Fruit fly (Drosophila melanogaster): ENCODE measurements around the gene Klp98A.

Gene Klp98A

DNA sequence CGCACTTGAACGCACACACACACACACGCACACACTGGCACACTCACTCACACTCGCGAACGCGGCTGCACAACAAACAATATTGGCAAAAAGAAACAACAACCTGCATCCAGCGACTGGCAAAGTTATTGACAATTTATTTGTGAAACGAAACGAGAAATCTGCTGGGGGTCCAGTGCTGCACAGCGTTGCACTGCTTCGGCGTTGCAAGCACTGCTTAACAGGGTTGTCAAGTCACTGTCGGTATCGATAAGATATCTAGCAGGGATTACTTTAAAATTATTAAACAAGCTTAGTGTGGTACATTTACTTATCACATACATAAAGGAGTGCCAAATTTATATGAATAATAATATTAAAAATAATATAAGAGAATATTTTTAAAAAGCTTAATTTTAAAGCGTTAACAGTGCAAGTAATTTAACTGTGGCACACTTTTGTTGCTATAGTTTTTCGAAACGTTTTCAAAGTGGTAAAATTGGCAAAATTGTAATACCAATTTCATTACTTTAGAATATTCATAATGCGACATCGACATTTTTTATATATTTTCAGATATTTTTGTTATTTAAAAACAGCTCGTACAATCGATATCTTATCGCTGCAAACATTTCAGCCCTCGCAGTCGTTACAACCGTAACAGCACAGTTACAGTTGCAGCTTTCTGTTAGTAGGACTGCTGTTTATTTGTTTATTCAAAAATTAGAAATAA is 48.4 kb upstream of the Klp98A start, which contains the start of the genes dsd and Tusp (continued):
- TF ChIP-seq CoRest (tag; optimal IDR thresholded peaks at IDR 0.05) = peak; percentile 75
- TF ChIP-seq CG3407 (GFP tag; optimal IDR thresholded peaks at IDR 0.05) = peak; percentile 51
- TF ChIP-seq nerfin-1 (tag; optimal IDR thresholded peaks at IDR 0.05) = no peak
- TF ChIP-seq CG6765 (GFP tag; optimal IDR thresholded peaks at IDR 0.05) = peak; percentile 3
- peak; percentile 88 for TF ChIP-seq MBD-R2 (GFP tag; IDR thresholded peaks at IDR 0.05)
- peak; percentile 28; the same call in 1 of the 3 replicates for TF ChIP-seq CG11695 (GFP tag; IDR thresholded peaks at IDR 0.05)
- TF ChIP-seq CG1024 (GFP tag; IDR thresholded peaks at IDR 0.05) = peak; percentile 72; the same call in 1 of the 2 replicates
- peak; percentile 56; the same call in 1 of the 2 replicates for TF ChIP-seq stc (GFP tag; IDR thresholded peaks at IDR 0.05)
- peak; percentile 68 for TF ChIP-seq CG6272 (GFP tag; IDR thresholded peaks at IDR 0.05)
- peak; percentile 57 for TF ChIP-seq CG13296 (GFP tag; optimal IDR thresholded peaks at IDR 0.05)
- peak; percentile 77 for TF ChIP-seq gem (tag; optimal IDR thresholded peaks at IDR 0.05)
- TF ChIP-seq org-1 (GFP tag; optimal IDR thresholded peaks at IDR 0.05) = peak; percentile 59
- TF ChIP-seq pita (GFP tag; optimal IDR thresholded peaks at IDR 0.05) = no peak
- TF ChIP-seq CG4404 (GFP tag; IDR thresholded peaks at IDR 0.05) = peak; percentile 46; the same call in 1 of the 2 replicates
- peak; percentile 76 for TF ChIP-seq CG7839 (tag; optimal IDR thresholded peaks at IDR 0.05)
- TF ChIP-seq gcm (GFP tag; optimal IDR thresholded peaks at IDR 0.05) = peak; percentile 45
- TF ChIP-seq CG8765 (GFP tag; IDR thresholded peaks at IDR 0.05) = peak; percentile 42
- peak; percentile 36 for TF ChIP-seq MTF-1 (GFP tag; optimal IDR thresholded peaks at IDR 0.05; ENCODE audit: borderline replicate concordance)
- TF ChIP-seq HmgZ (tag; optimal IDR thresholded peaks at IDR 0.05) = peak; percentile 69
- peak; percentile 66 for TF ChIP-seq tx (GFP tag; optimal IDR thresholded peaks at IDR 0.05)
- TF ChIP-seq aop (GFP tag; IDR thresholded peaks at IDR 0.05) = no peak; the same call in 1 of the 2 replicates
- TF ChIP-seq MESR4 (GFP tag; optimal IDR thresholded peaks at IDR 0.05) = peak; percentile 82
- TF ChIP-seq Atf3 (GFP tag; optimal IDR thresholded peaks at IDR 0.05) = peak; percentile 58
- TF ChIP-seq Bteb2 (GFP tag; optimal IDR thresholded peaks at IDR 0.05) = peak; percentile 30
- peak; percentile 23 for TF ChIP-seq CG10274 (GFP tag; optimal IDR thresholded peaks at IDR 0.05)
- peak; percentile 60 for TF ChIP-seq Sry-δ (GFP tag; optimal IDR thresholded peaks at IDR 0.05)
- TF ChIP-seq CG31388 (GFP tag; optimal IDR thresholded peaks at IDR 0.05) = peak; percentile 39
- peak; percentile 34 for TF ChIP-seq Jarid2 (GFP tag; optimal IDR thresholded peaks at IDR 0.05)
- TF ChIP-seq CG10959 (GFP tag; IDR thresholded peaks at IDR 0.05) = 0 out of 2 replicates have a peak, but pooled peaks have one; percentile 35
- peak; percentile 73 for TF ChIP-seq B-H2 (GFP tag; optimal IDR thresholded peaks at IDR 0.05)
- peak; percentile 72 for TF ChIP-seq CG18262 (tag; optimal IDR thresholded peaks at IDR 0.05)
- peak; percentile 70 for TF ChIP-seq Sox100B (GFP tag; optimal IDR thresholded peaks at IDR 0.05)
- TF ChIP-seq pros (GFP tag; optimal IDR thresholded peaks at IDR 0.05) = no peak
- TF ChIP-seq CG12942 (GFP tag; optimal IDR thresholded peaks at IDR 0.05) = peak; percentile 79
- peak; percentile 49 for TF ChIP-seq CG15696 (tag; optimal IDR thresholded peaks at IDR 0.05)
- TF ChIP-seq D19A (tag; optimal IDR thresholded peaks at IDR 0.05) = peak; percentile 47
- TF ChIP-seq Mad (GFP tag; optimal IDR thresholded peaks at IDR 0.05) = peak; percentile 69
- TF ChIP-seq lov (optimal IDR thresholded peaks at IDR 0.05) = no peak
- peak; percentile 33; the same call in 1 of the 3 replicates for TF ChIP-seq lov (GFP tag; IDR thresholded peaks at IDR 0.05)
- peak; percentile 9; the same call in 1 of the 3 replicates for TF ChIP-seq CG34224 (GFP tag; IDR thresholded peaks at IDR 0.05; ENCODE audit: partially characterized antibody)
- peak; percentile 76 for TF ChIP-seq CG13424 (tag; optimal IDR thresholded peaks at IDR 0.05)
- TF ChIP-seq Oaz (GFP tag; IDR thresholded peaks at IDR 0.05) = peak; percentile 20; the same call in 1 of the 2 replicates
- peak; percentile 83 for TF ChIP-seq stwl (tag; optimal IDR thresholded peaks at IDR 0.05)
- TF ChIP-seq CG16863 (GFP tag; optimal IDR thresholded peaks at IDR 0.05) = peak; percentile 62
- peak; percentile 79 for TF ChIP-seq nmo (GFP tag; optimal IDR thresholded peaks at IDR 0.05)
- TF ChIP-seq CG12219 (GFP tag; optimal IDR thresholded peaks at IDR 0.05) = peak; percentile 14
- peak; percentile 59 for TF ChIP-seq CG11723 (GFP tag; optimal IDR thresholded peaks at IDR 0.05)
- TF ChIP-seq cg (GFP tag; optimal IDR thresholded peaks at IDR 0.05) = peak; percentile 48
- TF ChIP-seq bcd (GFP tag; optimal IDR thresholded peaks at IDR 0.05) = peak; percentile 65
